Fruit fly (Drosophila melanogaster): ENCODE results near the gene Mettl3.

Mettl3 gene

dm6 chr3R:24038736-24039556, 7.0 kb downstream of the Mettl3 start, which contains the start of gene Miro:
Gene Miro, minus strand, starts transcription at chr3R:24038847.
- no peak for TF ChIP-seq brk (GFP tag; optimal IDR thresholded peaks at IDR 0.05)
- no peak for TF ChIP-seq dl (GFP tag; optimal IDR thresholded peaks at IDR 0.05; ENCODE audit: insufficient read depth in 1 of 2, partially characterized antibody in 2 of 2)
- TF ChIP-seq jim (GFP tag; optimal IDR thresholded peaks at IDR 0.05) = peak; percentile 73
- TF ChIP-seq h (GFP tag; optimal IDR thresholded peaks at IDR 0.05) = peak; percentile 66
- peak; percentile 87 for TF ChIP-seq Jra (GFP tag; optimal IDR thresholded peaks at IDR 0.05)
- peak in 1 of 2 experiments; percentile 46 for TF ChIP-seq foxo (GFP tag; optimal IDR thresholded peaks at IDR 0.05)
- no peak for TF ChIP-seq sage (GFP tag; optimal IDR thresholded peaks at IDR 0.05)
- TF ChIP-seq psq (GFP tag; optimal IDR thresholded peaks at IDR 0.05) = peak; percentile 39
- TF ChIP-seq Abd-B (GFP tag; optimal IDR thresholded peaks at IDR 0.05) = no peak
- peak; percentile 72 for TF ChIP-seq rgr (GFP tag; optimal IDR thresholded peaks at IDR 0.05)
- peak; percentile 96 for TF ChIP-seq Hr83 (GFP tag; optimal IDR thresholded peaks at IDR 0.05; ENCODE audit: poor library complexity, severe bottlenecking)
- peak; percentile 70 for TF ChIP-seq Hnf4 (GFP tag; optimal IDR thresholded peaks at IDR 0.05)
- peak; percentile 25 for TF ChIP-seq fru (GFP tag; optimal IDR thresholded peaks at IDR 0.05)
- TF ChIP-seq ey (GFP tag; optimal IDR thresholded peaks at IDR 0.05) = peak; percentile 8
- no peak for TF ChIP-seq CG9705 (GFP tag; optimal IDR thresholded peaks at IDR 0.05)
- TF ChIP-seq br (GFP tag; optimal IDR thresholded peaks at IDR 0.05) = peak; percentile 70
- TF ChIP-seq Sp1 (GFP tag; optimal IDR thresholded peaks at IDR 0.05) = peak; percentile 36
- TF ChIP-seq OdsH (GFP tag; optimal IDR thresholded peaks at IDR 0.05) = peak; percentile 68

dm6 chr3R:24046580-24047225, 14.7 kb downstream of the Mettl3 start:
- TF ChIP-seq HLH106 (tag; optimal IDR thresholded peaks at IDR 0.05) (no peak), N (GFP tag; optimal IDR thresholded peaks at IDR 0.05) (peak; percentile 73), Vsx2 (GFP tag; optimal IDR thresholded peaks at IDR 0.05; ENCODE audit: partially characterized antibody) (no peak), h (GFP tag; optimal IDR thresholded peaks at IDR 0.05) (peak; percentile 50), pan (optimal IDR thresholded peaks at IDR 0.05) (no peak), Abd-B (GFP tag; optimal IDR thresholded peaks at IDR 0.05) (no peak), Dif (GFP tag; optimal IDR thresholded peaks at IDR 0.05; ENCODE audit: partially characterized antibody) (peak; percentile 77), Hnf4 (GFP tag; optimal IDR thresholded peaks at IDR 0.05) (peak; percentile 10), Rel (GFP tag; optimal IDR thresholded peaks at IDR 0.05) (peak; percentile 41), Rel (tag; optimal IDR thresholded peaks at IDR 0.05) (peak; percentile 26), CG32264 (GFP tag; optimal IDR thresholded peaks at IDR 0.05) (peak; percentile 24), tai (GFP tag; optimal IDR thresholded peaks at IDR 0.05) (no peak), dl (GFP tag; optimal IDR thresholded peaks at IDR 0.05; ENCODE audit: insufficient read depth in 1 of 2, partially characterized antibody in 2 of 2) (no peak), br (GFP tag; optimal IDR thresholded peaks at IDR 0.05) (peak; percentile 0), fru (GFP tag; optimal IDR thresholded peaks at IDR 0.05) (peak; percentile 17), Hr83 (GFP tag; optimal IDR thresholded peaks at IDR 0.05; ENCODE audit: poor library complexity, severe bottlenecking) (peak; percentile 64), sage (GFP tag; optimal IDR thresholded peaks at IDR 0.05) (peak; percentile 6), psq (GFP tag; optimal IDR thresholded peaks at IDR 0.05) (peak; percentile 97)

dm6 chr3R:24047226-24047976, 15.4 kb downstream of the Mettl3 start, which contains the start of gene CG5986:
Gene CG5986, plus strand, starts transcription at chr3R:24047790.
- TF ChIP-seq N (GFP tag; optimal IDR thresholded peaks at IDR 0.05) = peak; percentile 18
- peak; percentile 94 for TF ChIP-seq psq (GFP tag; optimal IDR thresholded peaks at IDR 0.05)
- peak; percentile 2 for TF ChIP-seq Sp1 (GFP tag; optimal IDR thresholded peaks at IDR 0.05)
- no peak for TF ChIP-seq rgr (GFP tag; optimal IDR thresholded peaks at IDR 0.05)
- TF ChIP-seq jim (GFP tag; optimal IDR thresholded peaks at IDR 0.05) = peak; percentile 37
- TF ChIP-seq Vsx2 (GFP tag; optimal IDR thresholded peaks at IDR 0.05; ENCODE audit: partially characterized antibody) = no peak
- TF ChIP-seq HLH106 (tag; optimal IDR thresholded peaks at IDR 0.05) = no peak
- no peak for TF ChIP-seq Rel (GFP tag; optimal IDR thresholded peaks at IDR 0.05)
- peak; percentile 84 for TF ChIP-seq Rel (tag; optimal IDR thresholded peaks at IDR 0.05)

- TF ChIP-seq Jra (GFP tag; optimal IDR thresholded peaks at IDR 0.05) (no peak), Mio (GFP tag; optimal IDR thresholded peaks at IDR 0.05) (no peak), woc (GFP tag; optimal IDR thresholded peaks at IDR 0.05) (peak; percentile 52), Myc (optimal IDR thresholded peaks at IDR 0.05) (no peak), Hr78 (GFP tag; optimal IDR thresholded peaks at IDR 0.05) (no peak), ey (GFP tag; optimal IDR thresholded peaks at IDR 0.05) (peak; percentile 30), Sp1 (GFP tag; optimal IDR thresholded peaks at IDR 0.05) (peak; percentile 63), br (GFP tag; optimal IDR thresholded peaks at IDR 0.05) (peak; percentile 55), CG32264 (GFP tag; optimal IDR thresholded peaks at IDR 0.05) (no peak), pan (optimal IDR thresholded peaks at IDR 0.05) (no peak), CG9705 (GFP tag; optimal IDR thresholded peaks at IDR 0.05) (peak; percentile 17), HLH106 (tag; optimal IDR thresholded peaks at IDR 0.05) (peak; percentile 55), foxo (GFP tag; optimal IDR thresholded peaks at IDR 0.05) (peak in 1 of 2 experiments; percentile 55), Hnf4 (GFP tag; optimal IDR thresholded peaks at IDR 0.05) (peak; percentile 46), Rel (GFP tag; optimal IDR thresholded peaks at IDR 0.05) (no peak), Rel (tag; optimal IDR thresholded peaks at IDR 0.05) (peak; percentile 51), dl (GFP tag; optimal IDR thresholded peaks at IDR 0.05; ENCODE audit: insufficient read depth in 1 of 2, partially characterized antibody in 2 of 2) (no peak), GATAd (GFP tag; optimal IDR thresholded peaks at IDR 0.05) (no peak), OdsH (GFP tag; optimal IDR thresholded peaks at IDR 0.05) (peak; percentile 23), jim (GFP tag; optimal IDR thresholded peaks at IDR 0.05) (no peak), rgr (GFP tag; optimal IDR thresholded peaks at IDR 0.05) (peak; percentile 13), Dfd (GFP tag; optimal IDR thresholded peaks at IDR 0.05) (no peak), sage (GFP tag; optimal IDR thresholded peaks at IDR 0.05) (no peak), h (GFP tag; optimal IDR thresholded peaks at IDR 0.05) (peak; percentile 55), fru (GFP tag; optimal IDR thresholded peaks at IDR 0.05) (peak; percentile 71), lola (GFP tag; optimal IDR thresholded peaks at IDR 0.05) (no peak)
Observed at dm6 chr3R:24047998-24048511, 16.1 kb downstream of the Mettl3 start, which contains the start of gene Rox8. Gene Rox8, minus strand, starts transcription at chr3R:24048265.
